Fruit fly (Drosophila melanogaster) whole organism, embryonic: ENCODE results near the gene CG11279.

ENCODE experiments used
- Ada2b ChIP-seq: fragments of 200-800 bp; sonication (Bioruptor generic); IDR thresholded peaks from 2 replicates; pipeline ENCODE4 v1.3.6; 2022; ENCODE audit warnings: missing biosample characterization, missing genetic modification characterization
- Bgb ChIP-seq: fragments of 200-800 bp; sonication (Bioruptor generic); IDR thresholded peaks from 2 replicates; pipeline ENCODE4 v1.3.6; 2022; ENCODE audit warnings: missing biosample characterization, missing genetic modification characterization; ENCODE audit not compliant: partially characterized antibody
- CG10209 ChIP-seq: fragments of 200-800 bp; sonication (Bioruptor generic); optimal IDR thresholded peaks from 3 replicates; lab custom pipeline; 2017; ENCODE audit warnings: missing biosample characterization, mild to moderate bottlenecking, missing genetic modification characterization, missing genetic modification reagents
- CG10431 ChIP-seq: fragments of 200-800 bp; sonication (Bioruptor generic); optimal IDR thresholded peaks from 3 replicates; lab custom pipeline; 2018; ENCODE audit warnings: missing biosample characterization, mild to moderate bottlenecking, missing genetic modification characterization
- CG11695 ChIP-seq: fragments of 200-800 bp; sonication (Bioruptor generic); IDR thresholded peaks from 3 replicates; pipeline ENCODE4 v1.3.6; 2022; ENCODE audit warnings: missing biosample characterization, missing genetic modification characterization
- CG11723 ChIP-seq: fragments of 200-800 bp; sonication (Bioruptor generic); optimal IDR thresholded peaks from 2 replicates; lab custom pipeline; 2017; ENCODE audit warnings: missing biosample characterization, mild to moderate bottlenecking, missing genetic modification characterization
- CG13287 ChIP-seq: fragments of 200-800 bp; sonication (Bioruptor generic); IDR thresholded peaks from 2 replicates; pipeline ENCODE4 v1.3.6; 2022; ENCODE audit warnings: missing biosample characterization, missing genetic modification characterization; ENCODE audit not compliant: partially characterized antibody
- CG14965 ChIP-seq: fragments of 200-800 bp; sonication (Bioruptor generic); optimal IDR thresholded peaks from 2 replicates; lab custom pipeline; 2016; ENCODE audit warnings: missing biosample characterization, missing genetic modification characterization, borderline replicate concordance
- CG16815 ChIP-seq: fragments of 200-800 bp; sonication (Bioruptor generic); optimal IDR thresholded peaks from 3 replicates; lab custom pipeline; 2017; ENCODE audit warnings: missing biosample characterization, mild to moderate bottlenecking, missing genetic modification characterization
- CG17361 ChIP-seq: fragments of 200-800 bp; sonication (Bioruptor generic); IDR thresholded peaks from 3 replicates; pipeline ENCODE4 v1.3.6; 2022; ENCODE audit warnings: missing biosample characterization, missing genetic modification characterization
- CG1792 ChIP-seq: fragments of 200-800 bp; sonication (Bioruptor generic); optimal IDR thresholded peaks from 2 replicates; lab custom pipeline; 2016; ENCODE audit warnings: missing biosample characterization, missing genetic modification characterization
- CG2120 ChIP-seq: fragments of 200-800 bp; sonication (Bioruptor generic); optimal IDR thresholded peaks from 3 replicates; lab custom pipeline; 2016; ENCODE audit warnings: missing biosample characterization, missing genetic modification characterization
- CG31365 ChIP-seq: fragments of 200-800 bp; sonication (Bioruptor generic); optimal IDR thresholded peaks from 2 replicates; lab custom pipeline; 2018; ENCODE audit warnings: missing biosample characterization, mild to moderate bottlenecking, missing genetic modification characterization
- CG3281 ChIP-seq: fragments of 200-800 bp; sonication (Bioruptor generic); optimal IDR thresholded peaks from 3 replicates; lab custom pipeline; 2017; ENCODE audit warnings: missing biosample characterization, mild to moderate bottlenecking, missing genetic modification characterization
- CG34376 ChIP-seq: fragments of 200-800 bp; sonication (Bioruptor generic); optimal IDR thresholded peaks from 2 replicates; lab custom pipeline; 2018; ENCODE audit warnings: missing biosample characterization, mild to moderate bottlenecking, missing genetic modification characterization
- CG4424 ChIP-seq: fragments of 200-800 bp; sonication (Bioruptor generic); optimal IDR thresholded peaks from 3 replicates; lab custom pipeline; 2016; ENCODE audit warnings: missing biosample characterization, missing genetic modification characterization
- CG4707 ChIP-seq: fragments of 200-800 bp; sonication (Bioruptor generic); optimal IDR thresholded peaks from 2 replicates; lab custom pipeline; 2018; ENCODE audit warnings: missing biosample characterization, mild to moderate bottlenecking, missing genetic modification characterization, moderate library complexity
- CG6254 ChIP-seq: fragments of 200-800 bp; sonication (Bioruptor generic); optimal IDR thresholded peaks from 3 replicates; lab custom pipeline; 2017; ENCODE audit warnings: mild to moderate bottlenecking, missing biosample characterization, missing genetic modification reagents, missing genetic modification characterization
- CG6765 ChIP-seq: fragments of 200-800 bp; sonication (Bioruptor generic); optimal IDR thresholded peaks from 3 replicates; lab custom pipeline; 2017; ENCODE audit warnings: missing biosample characterization, mild to moderate bottlenecking, missing genetic modification characterization
- CG7556 ChIP-seq: fragments of 200-800 bp; sonication (Bioruptor generic); optimal IDR thresholded peaks from 2 replicates; lab custom pipeline; 2017; ENCODE audit warnings: missing biosample characterization, mild to moderate bottlenecking, missing genetic modification characterization
- CG8944 ChIP-seq: fragments of 200-800 bp; sonication (Bioruptor generic); optimal IDR thresholded peaks from 3 replicates; lab custom pipeline; 2016; ENCODE audit warnings: missing biosample characterization, missing genetic modification characterization
- E2f1 ChIP-seq: fragments of 200-800 bp; sonication (Bioruptor generic); IDR thresholded peaks from 2 replicates; pipeline ENCODE4 v1.3.6; 2022; ENCODE audit warnings: missing biosample characterization, missing genetic modification characterization
- Elba2 ChIP-seq: fragments of 200-800 bp; sonication (Bioruptor generic); optimal IDR thresholded peaks from 3 replicates; lab custom pipeline; 2016; ENCODE audit warnings: missing biosample characterization, missing genetic modification characterization
- HmgZ ChIP-seq: fragments of 200-800 bp; sonication (Bioruptor generic); optimal IDR thresholded peaks from 2 replicates; lab custom pipeline; 2018; ENCODE audit warnings: missing biosample characterization, mild to moderate bottlenecking, missing genetic modification characterization
- Hr39 ChIP-seq: fragments of >200 bp; optimal IDR thresholded peaks from 2 replicates; lab custom pipeline; 2017
- Hr51 ChIP-seq, 2 experiments: fragments of 200-800 bp; sonication (Bioruptor generic); optimal IDR thresholded peaks; 2 replicates in 1 of 2; 3 replicates in 1 of 2; lab custom pipeline; 2016 to 2018; ENCODE audit warnings: missing biosample characterization in 2 of 2, missing genetic modification characterization in 2 of 2, mild to moderate bottlenecking in 1 of 2, moderate library complexity in 1 of 2
- Mad ChIP-seq: fragments of 200-800 bp; sonication (Bioruptor generic); optimal IDR thresholded peaks from 2 replicates; lab custom pipeline; 2016; ENCODE audit warnings: missing biosample characterization, missing genetic modification characterization
- Med ChIP-seq: fragments of 200-800 bp; sonication (Bioruptor generic); peaks from one replicate; lab custom pipeline; 2016; ENCODE audit warnings: missing biosample characterization, missing genetic modification characterization, mild to moderate bottlenecking, inconsistent platforms, moderate library complexity
- Myb ChIP-seq: fragments of 200-800 bp; sonication (Bioruptor generic); optimal IDR thresholded peaks from 2 replicates; lab custom pipeline; 2016; ENCODE audit warnings: missing biosample characterization, missing genetic modification characterization
- Oli ChIP-seq: fragments of 200-800 bp; sonication (Bioruptor generic); optimal IDR thresholded peaks from 2 replicates; lab custom pipeline; 2018; ENCODE audit warnings: missing biosample characterization, mild to moderate bottlenecking, missing genetic modification characterization, moderate library complexity
- YL-1 ChIP-seq: fragments of 200-800 bp; sonication (Bioruptor generic); optimal IDR thresholded peaks from 3 replicates; lab custom pipeline; 2017; ENCODE audit warnings: missing biosample characterization, mild to moderate bottlenecking, missing genetic modification characterization
- ara ChIP-seq: fragments of 200-800 bp; sonication (Bioruptor generic); IDR thresholded peaks from 2 replicates; pipeline ENCODE4 v1.3.6; 2022; ENCODE audit warnings: missing biosample characterization, missing genetic modification characterization
- ash1 ChIP-seq: fragments of 200-800 bp; sonication (Bioruptor generic); optimal IDR thresholded peaks from 2 replicates; lab custom pipeline; 2018; ENCODE audit warnings: missing biosample characterization, mild to moderate bottlenecking, missing genetic modification characterization
- ato ChIP-seq: fragments of 200-800 bp; sonication (Bioruptor generic); IDR thresholded peaks from 2 replicates; pipeline ENCODE4 v1.3.6; 2022; ENCODE audit warnings: missing biosample characterization, missing genetic modification characterization; ENCODE audit not compliant: partially characterized antibody
- br ChIP-seq: fragments of >200 bp; optimal IDR thresholded peaks from 2 replicates; lab custom pipeline; 2017
- btn ChIP-seq: fragments of 200-800 bp; sonication (Bioruptor generic); optimal IDR thresholded peaks from 2 replicates; lab custom pipeline; 2016; ENCODE audit warnings: missing biosample characterization, missing genetic modification characterization
- chm ChIP-seq: fragments of 200-800 bp; sonication (Bioruptor generic); IDR thresholded peaks from 2 replicates; pipeline ENCODE4 v1.3.6; 2022; ENCODE audit warnings: missing biosample characterization, missing genetic modification characterization
- crc ChIP-seq: fragments of 200-800 bp; sonication (Bioruptor generic); optimal IDR thresholded peaks from 2 replicates; lab custom pipeline; 2016; ENCODE audit warnings: missing biosample characterization, missing genetic modification characterization
- crol ChIP-seq: fragments of 200-800 bp; sonication (Bioruptor generic); IDR thresholded peaks from 2 replicates; pipeline ENCODE4 v1.3.6; 2022; ENCODE audit warnings: missing biosample characterization, missing genetic modification characterization
- dpn ChIP-seq, 2 experiments: fragments of 200-800 bp; sonication (Bioruptor generic); optimal IDR thresholded peaks; 3 replicates each; lab custom pipeline; 2016; ENCODE audit warnings: missing biosample characterization in 2 of 2, missing genetic modification characterization in 2 of 2
- fd3F ChIP-seq: fragments of 200-800 bp; sonication (Bioruptor generic); optimal IDR thresholded peaks from 2 replicates; lab custom pipeline; 2018; ENCODE audit warnings: missing biosample characterization, mild to moderate bottlenecking, missing genetic modification characterization, moderate library complexity
- h ChIP-seq: fragments of >200 bp; optimal IDR thresholded peaks from 2 replicates; lab custom pipeline; 2017
- hb ChIP-seq: fragments of 200-800 bp; sonication (Bioruptor generic); IDR thresholded peaks from 3 replicates; pipeline ENCODE4 v1.3.6; 2022; ENCODE audit warnings: missing biosample characterization, missing genetic modification characterization; ENCODE audit not compliant: partially characterized antibody
- lbe ChIP-seq: fragments of 200-800 bp; sonication (Bioruptor generic); optimal IDR thresholded peaks from 2 replicates; lab custom pipeline; 2016; ENCODE audit warnings: missing biosample characterization, mild to moderate bottlenecking, missing genetic modification characterization
- mirr ChIP-seq: fragments of 200-800 bp; sonication (Bioruptor generic); optimal IDR thresholded peaks from 3 replicates; lab custom pipeline; 2018; ENCODE audit warnings: missing biosample characterization, mild to moderate bottlenecking, missing genetic modification characterization
- peb ChIP-seq: fragments of 200-800 bp; sonication (Bioruptor generic); IDR thresholded peaks from 2 replicates; pipeline ENCODE4 v1.3.6; 2022; ENCODE audit warnings: missing biosample characterization, missing genetic modification characterization
- ssp ChIP-seq: fragments of 200-800 bp; sonication (Bioruptor generic); IDR thresholded peaks from 2 replicates; pipeline ENCODE4 v1.3.6; 2022; ENCODE audit warnings: missing biosample characterization, missing genetic modification characterization
- tio ChIP-seq: fragments of 200-800 bp; sonication (Bioruptor generic); optimal IDR thresholded peaks from 2 replicates; lab custom pipeline; 2017; ENCODE audit warnings: missing biosample characterization, missing genetic modification characterization, inconsistent platforms
- wor ChIP-seq: fragments of 200-800 bp; sonication (Bioruptor generic); IDR thresholded peaks from 2 replicates; pipeline ENCODE4 v1.3.6; 2022; ENCODE audit warnings: missing biosample characterization, missing genetic modification characterization
- yki ChIP-seq: fragments of >200 bp; optimal IDR thresholded peaks from 3 replicates; lab custom pipeline; 2018
- zen2 ChIP-seq: fragments of 200-800 bp; sonication (Bioruptor generic); IDR thresholded peaks from 3 replicates; pipeline ENCODE4 v1.3.6; 2022; ENCODE audit warnings: missing biosample characterization, missing genetic modification characterization; ENCODE audit not compliant: partially characterized antibody

The CG11279 gene

dm6 chr3L:13017803-13018324 is 28.9 kb upstream of the CG11279 start, which contains the start of the genes mRpL20 and Icmt (continued):
- peak; percentile 81 for TF ChIP-seq hb (GFP tag; lab: Robert Waterston, UW)
- peak; percentile 50; the same call in 1 of the 2 replicates for TF ChIP-seq crol (GFP tag; lab: Robert Waterston, UW)
- no peak; the same call in 1 of the 2 replicates for TF ChIP-seq ato (GFP tag; lab: Robert Waterston, UW)
- peak; percentile 95 for TF ChIP-seq fd3F
- no peak for TF ChIP-seq mirr
- TF ChIP-seq Bgb (GFP tag; lab: Robert Waterston, UW) = peak; percentile 77
- TF ChIP-seq CG34376 (GFP tag; lab: Kevin White, UChicago) = peak; percentile 6
- peak; percentile 97 for TF ChIP-seq CG11695 (GFP tag; lab: Robert Waterston, UW)
- peak; percentile 93 for TF ChIP-seq wor
- TF ChIP-seq CG8944 (GFP tag; lab: Kevin White, UChicago) = peak; percentile 38
- peak; percentile 88 for TF ChIP-seq CG2120 (GFP tag; lab: Kevin White, UChicago)
- no peak for TF ChIP-seq h (lab: Kevin White, UChicago)
- peak; percentile 85 for TF ChIP-seq CG13287 (GFP tag; lab: Robert Waterston, UW)
- peak; percentile 97 for TF ChIP-seq E2f1 (GFP tag; lab: Robert Waterston, UW)
- TF ChIP-seq CG4707 (GFP tag; lab: Kevin White, UChicago) = peak; percentile 68
- peak; percentile 92 for TF ChIP-seq ssp (GFP tag; lab: Robert Waterston, UW)
- peak; percentile 94 for TF ChIP-seq HmgZ
- TF ChIP-seq Oli (tag; lab: Kevin White, UChicago) = peak; percentile 95
- peak; percentile 49 for TF ChIP-seq CG6254
- TF ChIP-seq ash1 (GFP tag; lab: Kevin White, UChicago) = no peak
- TF ChIP-seq peb (GFP tag; lab: Robert Waterston, UW) = peak; percentile 93
- TF ChIP-seq CG10209 (GFP tag; lab: Kevin White, UChicago) = peak; percentile 94
- TF ChIP-seq btn (GFP tag; lab: Kevin White, UChicago) = no peak
- TF ChIP-seq CG4424 = peak; percentile 82
- TF ChIP-seq Med (GFP tag; lab: Kevin White, UChicago) = peak; percentile 82
- peak; percentile 84 for TF ChIP-seq CG3281 (GFP tag; lab: Kevin White, UChicago)
- TF ChIP-seq CG10431 (GFP tag; lab: Kevin White, UChicago) = peak; percentile 78
- no peak for TF ChIP-seq yki (lab: Kevin White, UChicago)
- TF ChIP-seq Mad (GFP tag; lab: Kevin White, UChicago) = peak; percentile 41
- peak; percentile 88 for TF ChIP-seq CG16815 (GFP tag; lab: Kevin White, UChicago)
- no peak for TF ChIP-seq Elba2
- TF ChIP-seq Hr39 (lab: Kevin White, UChicago) = no peak
- peak; percentile 83 for TF ChIP-seq tio (GFP tag; lab: Kevin White, UChicago)
- no peak; the same call in 1 of the 3 replicates for TF ChIP-seq zen2 (GFP tag; lab: Robert Waterston, UW)
- TF ChIP-seq CG7556 = peak; percentile 92
- TF ChIP-seq CG14965 (GFP tag; lab: Kevin White, UChicago) = no peak
- TF ChIP-seq CG1792 (GFP tag; lab: Kevin White, UChicago) = no peak
- no peak for TF ChIP-seq br
- TF ChIP-seq CG31365 (tag; lab: Kevin White, UChicago) = peak; percentile 1
- peak; percentile 98 for TF ChIP-seq CG17361 (GFP tag; lab: Robert Waterston, UW)
- TF ChIP-seq Myb (GFP tag; lab: Kevin White, UChicago) = no peak
- TF ChIP-seq YL-1 (GFP tag; lab: Kevin White, UChicago) = peak; percentile 63
- peak; percentile 96 for TF ChIP-seq ara (GFP tag; lab: Robert Waterston, UW)
- peak; percentile 75 for TF ChIP-seq CG11723 (GFP tag; lab: Kevin White, UChicago)
- TF ChIP-seq CG6765 (GFP tag; lab: Kevin White, UChicago) = peak; percentile 73
- TF ChIP-seq lbe (GFP tag; lab: Kevin White, UChicago) = peak; percentile 82
- no peak for TF ChIP-seq crc (GFP tag; lab: Kevin White, UChicago)
- TF ChIP-seq Ada2b (GFP tag; lab: Robert Waterston, UW) = peak; percentile 93
- peak; percentile 51 to 94 for TF ChIP-seq dpn (GFP tag; optimal IDR thresholded peaks at IDR 0.05; lab: Kevin White, UChicago)
- peak; percentile 88 for TF ChIP-seq chm
- TF ChIP-seq Hr51 (GFP tag; optimal IDR thresholded peaks at IDR 0.05; lab: Kevin White, UChicago) = peak; percentile 42 to 96
